Fruit fly (Drosophila melanogaster): ENCODE data around the gene Ccdc114.

dm6 chr3R:16647716-16648016 is 23.1 kb upstream of the Ccdc114 start:
- TF ChIP-seq CTCF (optimal IDR thresholded peaks at IDR 0.05) (no peak), CG8478 (optimal IDR thresholded peaks at IDR 0.05) (no peak)
